Worm (Caenorhabditis elegans) whole organism, L4 larva: Measurements from ENCODE around the gene stdh-1.

Source experiments
- D1046.2 ChIP-seq: fragments of 200-800 bp; sonication (Bioruptor generic); IDR thresholded peaks from 2 replicates; pipeline ENCODE4 v1.3.6; 2022; ENCODE audit warnings: missing genetic modification characterization, missing compliant biosample characterization
- F37D6.2 ChIP-seq: sonication (generic microtip); optimal IDR thresholded peaks from 2 replicates; lab custom pipeline; 2016; ENCODE audit warnings: mild to moderate bottlenecking, missing genetic modification characterization, missing compliant biosample characterization
- T26A8.4 ChIP-seq: fragments of 200-800 bp; sonication (Bioruptor generic); IDR thresholded peaks from 2 replicates; pipeline ENCODE4 v1.3.6; 2022; ENCODE audit warnings: missing genetic modification characterization, missing compliant biosample characterization
- ZK337.2 ChIP-seq: fragments of 200-800 bp; sonication (Bioruptor generic); IDR thresholded peaks from 2 replicates; pipeline ENCODE4 v1.3.6; 2022; ENCODE audit warnings: missing genetic modification reagents, missing genetic modification characterization, missing compliant biosample characterization
- ZK546.5 ChIP-seq, 2 experiments: sonication (generic microtip); optimal IDR thresholded peaks; 2 replicates each; lab custom pipeline; 2017; ENCODE audit warnings: missing biosample characterization in 2 of 2, missing genetic modification characterization in 2 of 2
- aha-1 ChIP-seq: fragments of 150-350 bp; peaks from one replicate; lab custom pipeline; 2014; ENCODE audit warnings: missing biosample characterization, missing genetic modification characterization
- ama-1 ChIP-seq: fragments of 150-350 bp; optimal IDR thresholded peaks from 2 replicates; lab custom pipeline; 2014; ENCODE audit warnings: inconsistent platforms, mixed read lengths
- attf-4 ChIP-seq: sonication (generic microtip); optimal IDR thresholded peaks from 3 replicates; lab custom pipeline; 2017; ENCODE audit warnings: missing biosample characterization, missing genetic modification characterization
- daf-16 ChIP-seq, 3 experiments: sonication (generic microtip); optimal IDR thresholded peaks; 2 replicates each; lab custom pipeline; 2016 to 2017; ENCODE audit warnings: missing genetic modification characterization in 3 of 3, missing genetic modification reagents in 3 of 3, mild to moderate bottlenecking in 2 of 3, missing compliant biosample characterization in 2 of 3, missing biosample characterization in 1 of 3, moderate library complexity in 1 of 3
- dmd-6 ChIP-seq: fragments of 200-800 bp; sonication (Bioruptor generic); IDR thresholded peaks from 2 replicates; pipeline ENCODE4 v1.3.6; 2022; ENCODE audit warnings: missing genetic modification reagents, missing genetic modification characterization, missing compliant biosample characterization
- duxl-1 ChIP-seq: sonication (generic microtip); optimal IDR thresholded peaks from 2 replicates; lab custom pipeline; 2016; ENCODE audit warnings: mild to moderate bottlenecking, missing genetic modification characterization, moderate library complexity, missing compliant biosample characterization; ENCODE audit not compliant: poor library complexity
- dve-1 ChIP-seq: sonication (generic microtip); optimal IDR thresholded peaks from 2 replicates; lab custom pipeline; 2017; ENCODE audit warnings: antibody characterized with exemption, mild to moderate bottlenecking, missing genetic modification characterization, missing compliant biosample characterization; ENCODE audit not compliant: insufficient read depth
- fkh-10 ChIP-seq: fragments of 150-350 bp; optimal IDR thresholded peaks from 2 replicates; lab custom pipeline; 2014; ENCODE audit warnings: missing biosample characterization, missing genetic modification reagents, missing genetic modification characterization
- fos-1 ChIP-seq: fragments of 150-350 bp; optimal IDR thresholded peaks from 2 replicates; lab custom pipeline; 2014; ENCODE audit warnings: missing biosample characterization, missing genetic modification characterization
- hif-1 ChIP-seq, 2 experiments: sonication (generic microtip); optimal IDR thresholded peaks; 2 replicates each; lab custom pipeline; 2016 to 2017; ENCODE audit warnings: missing compliant biosample characterization in 2 of 2, missing genetic modification characterization in 2 of 2, missing genetic modification reagents in 2 of 2, missing genotype in 2 of 2, mild to moderate bottlenecking in 1 of 2
- hlh-11 ChIP-seq: fragments of 200-800 bp; sonication (Bioruptor generic); optimal IDR thresholded peaks from 2 replicates; lab custom pipeline; 2018; ENCODE audit warnings: mild to moderate bottlenecking, missing genetic modification characterization, missing compliant biosample characterization
- hlh-30 ChIP-seq: sonication (generic microtip); optimal IDR thresholded peaks from 2 replicates; lab custom pipeline; 2017; ENCODE audit warnings: antibody characterized with exemption, mild to moderate bottlenecking, missing genetic modification characterization, missing compliant biosample characterization; ENCODE audit not compliant: insufficient read depth
- hmg-1.1 ChIP-seq: fragments of 200-800 bp; sonication (Bioruptor generic); IDR thresholded peaks from 2 replicates; pipeline ENCODE4 v1.3.6; 2022; ENCODE audit warnings: missing genetic modification reagents, missing genetic modification characterization, missing compliant biosample characterization
- lin-39 ChIP-seq: fragments of 150-350 bp; optimal IDR thresholded peaks from 2 replicates; lab custom pipeline; 2014; ENCODE audit warnings: missing biosample characterization, missing genetic modification reagents, missing genetic modification characterization
- lsy-2 ChIP-seq, 2 experiments: fragments of 150-350 bp in 1 of 2; sonication (generic microtip) in 1 of 2; optimal IDR thresholded peaks; 2 replicates each; lab custom pipeline; 2014 to 2017; ENCODE audit warnings: missing biosample characterization in 2 of 2, missing genetic modification characterization in 2 of 2
- madf-5 ChIP-seq, 2 experiments: fragments of 200-800 bp; sonication (Bioruptor generic); IDR thresholded peaks; 2 replicates each; pipeline ENCODE4 v1.3.6; 2022; ENCODE audit warnings: missing compliant biosample characterization in 2 of 2, missing genetic modification characterization in 2 of 2
- madf-9 ChIP-seq: fragments of 200-800 bp; sonication (Bioruptor generic); conservative IDR thresholded peaks from 2 replicates; pipeline ENCODE4 v1.3.6; 2022; ENCODE audit warnings: missing genetic modification reagents, missing genetic modification characterization, missing compliant biosample characterization
- mxl-2 ChIP-seq: fragments of 200-800 bp; sonication (Bioruptor generic); conservative IDR thresholded peaks from 2 replicates; pipeline ENCODE4 v1.3.6; 2022; ENCODE audit warnings: missing genetic modification reagents, missing genetic modification characterization, missing compliant biosample characterization
- mxl-3 ChIP-seq: fragments of 200-800 bp; sonication (Bioruptor generic); optimal IDR thresholded peaks from 2 replicates; lab custom pipeline; 2018; ENCODE audit warnings: mild to moderate bottlenecking, missing genetic modification characterization, missing compliant biosample characterization
- nhr-28 ChIP-seq: fragments of 150-350 bp; optimal IDR thresholded peaks from 2 replicates; lab custom pipeline; 2014; ENCODE audit warnings: missing biosample characterization, missing genetic modification characterization
- nhr-77 ChIP-seq: fragments of 150-350 bp; optimal IDR thresholded peaks from 2 replicates; lab custom pipeline; 2014; ENCODE audit warnings: missing biosample characterization, missing genetic modification characterization
- pqm-1 ChIP-seq: sonication (generic microtip); optimal IDR thresholded peaks from 2 replicates; lab custom pipeline; 2017; ENCODE audit warnings: missing biosample characterization, missing genetic modification characterization
- rbr-2 ChIP-seq: sonication (generic microtip); optimal IDR thresholded peaks from 2 replicates; lab custom pipeline; 2016; ENCODE audit warnings: missing genotype, missing genetic modification characterization, missing compliant biosample characterization
- saeg-2 ChIP-seq: fragments of 200-800 bp; sonication (Bioruptor generic); IDR thresholded peaks from 2 replicates; pipeline ENCODE4 v1.3.6; 2022; ENCODE audit warnings: missing genetic modification reagents, missing genetic modification characterization, missing compliant biosample characterization
- skn-1 ChIP-seq: fragments of 150-350 bp; optimal IDR thresholded peaks from 2 replicates; lab custom pipeline; 2014; ENCODE audit warnings: missing biosample characterization, missing genetic modification characterization
- tag-97 ChIP-seq: fragments of 200-800 bp; sonication (Bioruptor generic); IDR thresholded peaks from 2 replicates; pipeline ENCODE4 v1.3.6; 2022; ENCODE audit warnings: missing genetic modification characterization, missing compliant biosample characterization
- unc-62 ChIP-seq, 3 experiments: fragments of 150-350 bp in 1 of 3; sonication (generic microtip); optimal IDR thresholded peaks in 2 of 3; peaks in 1 of 3; 1 replicate in 1 of 3; 2 replicates in 2 of 3; lab custom pipeline; 2014 to 2017; ENCODE audit warnings: missing biosample characterization in 3 of 3, missing genetic modification characterization in 3 of 3, missing genetic modification reagents in 3 of 3, missing genotype in 1 of 3
- zfp-3 ChIP-seq: fragments of 200-800 bp; sonication (Bioruptor generic); conservative IDR thresholded peaks from 2 replicates; pipeline ENCODE4 v1.3.6; 2022; ENCODE audit warnings: missing genetic modification reagents, missing genetic modification characterization, missing compliant biosample characterization
- ztf-7 ChIP-seq: fragments of 150-350 bp; optimal IDR thresholded peaks from 2 replicates; lab custom pipeline; 2014; ENCODE audit warnings: missing biosample characterization, missing genetic modification characterization

The stdh-1 gene

ce11 chrV:13898356-13898755, 7.9 kb upstream of the stdh-1 start, which contains the start of gene cyp-35C1:
cyp-35C1 (minus strand) TSS chrV:13898487.
- TF ChIP-seq aha-1 (peak; percentile 49), mxl-3 (GFP tag; lab: Kevin White, UChicago) (no peak), hlh-11 (tag; lab: Kevin White, UChicago) (peak; percentile 15), nhr-28 (tag; lab: Kevin White, UChicago) (peak; percentile 93), pqm-1 (tag; lab: Kevin White, UChicago) (peak; percentile 12), hif-1 (tag; optimal IDR thresholded peaks at IDR 0.05; lab: Kevin White, UChicago) (no peak), daf-16 (GFP tag; optimal IDR thresholded peaks at IDR 0.05; lab: Kevin White, UChicago) (no peak), daf-16 (tag; optimal IDR thresholded peaks at IDR 0.05; lab: Kevin White, UChicago) (peak; percentile 39), saeg-2 (GFP tag; lab: Robert Waterston, UW) (0 out of 2 replicates have a peak, but pooled peaks have one; percentile 33), nhr-77 (tag; lab: Kevin White, UChicago) (peak; percentile 69), lin-39 (tag; lab: Kevin White, UChicago) (no peak), dve-1 (peak; percentile 19), dmd-6 (0 out of 2 replicates have a peak, but pooled peaks have one; percentile 11), attf-4 (tag; lab: Kevin White, UChicago) (no peak), ZK546.5 (tag; optimal IDR thresholded peaks at IDR 0.05; lab: Kevin White, UChicago) (no peak)

- no peak for TF ChIP-seq F37D6.2 (tag; lab: Kevin White, UChicago)
- TF ChIP-seq fos-1, result no peak
- no peak for TF ChIP-seq mxl-3 (GFP tag; lab: Kevin White, UChicago)
- TF ChIP-seq hmg-1.1 (GFP tag; lab: Robert Waterston, UW), result no peak
- TF ChIP-seq fkh-10 (GFP tag; lab: Kevin White, UChicago), result no peak
- TF ChIP-seq hlh-30 (tag; lab: Kevin White, UChicago), result no peak
- no peak for TF ChIP-seq lsy-2 (tag; optimal IDR thresholded peaks at IDR 0.05; lab: Kevin White, UChicago)
- TF ChIP-seq tag-97 (GFP tag; lab: Robert Waterston, UW), result no peak
- TF ChIP-seq duxl-1 (tag; lab: Kevin White, UChicago), result no peak
- TF ChIP-seq D1046.2 (GFP tag; lab: Robert Waterston, UW), result no peak
- no peak for TF ChIP-seq ZK337.2 (GFP tag; lab: Robert Waterston, UW)
- TF ChIP-seq mxl-2, result no peak
Observed at ce11 chrV:13899213-13899612, 7.1 kb upstream of the stdh-1 start, which contains the start of gene oac-3. oac-3 (plus strand) TSS chrV:13899513.

ce11 chrV:13902495-13902894, 3.8 kb upstream of the stdh-1 start, which contains the start of gene C06B3.1:
C06B3.1 (plus strand) TSS chrV:13902795.
- TF ChIP-seq skn-1 (tag; lab: Kevin White, UChicago) (no peak), daf-16 (GFP tag; optimal IDR thresholded peaks at IDR 0.05; lab: Kevin White, UChicago) (no peak), daf-16 (tag; optimal IDR thresholded peaks at IDR 0.05; lab: Kevin White, UChicago) (no peak), madf-5 (GFP tag; IDR thresholded peaks at IDR 0.05; lab: Robert Waterston, UW) (no peak), zfp-3 (GFP tag; lab: Robert Waterston, UW) (no peak), hif-1 (tag; optimal IDR thresholded peaks at IDR 0.05; lab: Kevin White, UChicago) (no peak), rbr-2 (tag; lab: Kevin White, UChicago) (no peak), T26A8.4 (no peak), ama-1 (no peak), hlh-30 (tag; lab: Kevin White, UChicago) (no peak), ztf-7 (tag; lab: Kevin White, UChicago) (no peak), madf-9 (GFP tag; lab: Robert Waterston, UW) (no peak)

- TF ChIP-seq nhr-28 (tag; lab: Kevin White, UChicago), result no peak
- peak in 1 of 2 experiments; percentile 93 for TF ChIP-seq unc-62 (GFP tag; optimal IDR thresholded peaks at IDR 0.05 in 1 of 2; lab: Kevin White, UChicago)
- no peak for TF ChIP-seq unc-62 (tag; optimal IDR thresholded peaks at IDR 0.05; lab: Kevin White, UChicago)
- no peak for TF ChIP-seq fkh-10 (GFP tag; lab: Kevin White, UChicago)
Observed at ce11 chrV:13904446-13904845, 1.8 kb upstream of the stdh-1 start, which contains the start of gene stdh-3. stdh-3 (plus strand) TSS chrV:13904611.
